Fruit fly (Drosophila melanogaster) whole organism, wandering third instar larva: ENCODE data around the gene PMCA.

ENCODE experiments used
- Dif ChIP-seq: fragments of 200-275, 200-300 bp; sonication (Bioruptor generic); optimal IDR thresholded peaks from 2 replicates; lab custom pipeline; 2018; ENCODE audit warnings: missing biosample characterization, missing genetic modification characterization; ENCODE audit not compliant: partially characterized antibody
- Hnf4 ChIP-seq: fragments of 200-800 bp; sonication (Bioruptor generic); optimal IDR thresholded peaks from 2 replicates; lab custom pipeline; 2016; ENCODE audit warnings: missing biosample characterization, mild to moderate bottlenecking, missing genetic modification characterization
- Vsx2 ChIP-seq: fragments of 200-300, 225-300 bp; sonication (Bioruptor generic); optimal IDR thresholded peaks from 2 replicates; lab custom pipeline; 2018; ENCODE audit warnings: missing biosample characterization, missing genetic modification characterization; ENCODE audit not compliant: partially characterized antibody
- dmrt93B ChIP-seq: fragments of 200-800 bp; sonication (Bioruptor generic); optimal IDR thresholded peaks from 2 replicates; lab custom pipeline; 2018; ENCODE audit warnings: missing biosample characterization, mild to moderate bottlenecking, missing genetic modification characterization
- lola ChIP-seq: fragments of >200 bp; optimal IDR thresholded peaks from 2 replicates; lab custom pipeline; 2017; ENCODE audit warnings: missing biosample characterization, missing genetic modification characterization
- pan ChIP-seq: fragments of >200 bp; optimal IDR thresholded peaks from 2 replicates; lab custom pipeline; 2017
- psq ChIP-seq: fragments of 200-800 bp; sonication (Bioruptor generic); optimal IDR thresholded peaks from 3 replicates; lab custom pipeline; 2017; ENCODE audit warnings: missing biosample characterization, mild to moderate bottlenecking, missing genetic modification characterization, moderate library complexity
- sv ChIP-seq: fragments of 200-800 bp; sonication (Bioruptor generic); optimal IDR thresholded peaks from 3 replicates; lab custom pipeline; 2016; ENCODE audit warnings: missing biosample characterization, missing genetic modification characterization
- usp ChIP-seq: fragments of >200 bp; optimal IDR thresholded peaks from 2 replicates; lab custom pipeline; 2017; ENCODE audit warnings: missing biosample characterization, missing genetic modification characterization

dm6 chr4:395505-395868, 36.8 kb upstream of the PMCA start, which contains the start of gene dati:
- TF ChIP-seq dmrt93B (GFP tag; lab: Kevin White, UChicago) (no peak), Vsx2 (GFP tag; lab: Kevin White, UChicago) (no peak), Dif (GFP tag; lab: Kevin White, UChicago) (no peak), psq (GFP tag; lab: Kevin White, UChicago) (no peak), sv (no peak), lola (GFP tag; lab: Kevin White, UChicago) (no peak), usp (GFP tag; lab: Kevin White, UChicago) (no peak), Hnf4 (GFP tag; lab: Kevin White, UChicago) (no peak), pan (no peak)
